Worm (Caenorhabditis elegans) whole organism, L1 larva: ENCODE measurements around the gene C02D5.4.

Source experiments
- C16A3.4 ChIP-seq: fragments of 150-350 bp; optimal IDR thresholded peaks from 2 replicates; lab custom pipeline; 2014; ENCODE audit warnings: missing biosample characterization, missing genetic modification characterization
- F16B12.6 ChIP-seq: fragments of 150-350 bp; optimal IDR thresholded peaks from 2 replicates; lab custom pipeline; 2014; ENCODE audit warnings: missing biosample characterization, missing genetic modification characterization
- aly-2 ChIP-seq: fragments of 150-350 bp; optimal IDR thresholded peaks from 2 replicates; lab custom pipeline; 2014; ENCODE audit warnings: missing biosample characterization, missing genetic modification characterization
- blmp-1 ChIP-seq: fragments of 150-350 bp; optimal IDR thresholded peaks from 2 replicates; lab custom pipeline; 2014; ENCODE audit warnings: missing biosample characterization, missing genetic modification characterization
- ceh-63 ChIP-seq: fragments of 200-800 bp; sonication (Bioruptor generic); optimal IDR thresholded peaks from 2 replicates; lab custom pipeline; 2018; ENCODE audit warnings: mild to moderate bottlenecking, missing genetic modification characterization, missing compliant biosample characterization
- ceh-8 ChIP-seq: fragments of 200-800 bp; sonication (Bioruptor generic); optimal IDR thresholded peaks from 2 replicates; lab custom pipeline; 2018; ENCODE audit warnings: mild to moderate bottlenecking, missing genetic modification characterization, moderate library complexity, missing compliant biosample characterization
- ceh-82 ChIP-seq, 3 experiments: fragments of 150-350 bp in 1 of 3; sonication (generic microtip) in 2 of 3; optimal IDR thresholded peaks; 2 replicates each; lab custom pipeline; 2014 to 2017; ENCODE audit warnings: missing biosample characterization in 3 of 3, missing genetic modification characterization in 3 of 3
- ceh-90 ChIP-seq: sonication (generic microtip); optimal IDR thresholded peaks from 2 replicates; lab custom pipeline; 2016; ENCODE audit warnings: missing genetic modification characterization, missing compliant biosample characterization
- dpl-1 ChIP-seq, 3 experiments: fragments of 150-350 bp in 2 of 3; sonication (generic microtip) in 1 of 3; optimal IDR thresholded peaks; 2 replicates each; lab custom pipeline; 2014 to 2017; ENCODE audit warnings: missing biosample characterization in 3 of 3, missing genetic modification characterization in 3 of 3, missing genetic modification reagents in 3 of 3
- dsc-1 ChIP-seq: sonication (generic microtip); optimal IDR thresholded peaks from 2 replicates; lab custom pipeline; 2016; ENCODE audit warnings: mild to moderate bottlenecking, missing genetic modification characterization, missing compliant biosample characterization
- efl-1 ChIP-seq, 4 experiments: fragments of 150-350 bp; optimal IDR thresholded peaks in 3 of 4; peaks in 1 of 4; 1 replicate in 1 of 4; 2 replicates in 3 of 4; lab custom pipeline; 2014; ENCODE audit warnings: missing biosample characterization in 2 of 4, missing genetic modification characterization in 2 of 4, missing genetic modification reagents in 2 of 4
- elt-2 ChIP-seq: sonication (generic microtip); optimal IDR thresholded peaks from 2 replicates; lab custom pipeline; 2016; ENCODE audit warnings: missing genetic modification characterization, mild to moderate bottlenecking, inconsistent platforms, missing compliant biosample characterization, missing genetic modification reagents
- elt-3 ChIP-seq, 6 experiments: fragments of 150-350 bp in 1 of 6; sonication (generic microtip); optimal IDR thresholded peaks; 2 replicates each; lab custom pipeline; 2017 to 2018; ENCODE audit warnings: missing biosample characterization in 6 of 6, missing genetic modification characterization in 6 of 6, inconsistent platforms in 1 of 6
- fkh-10 ChIP-seq: sonication (generic microtip); optimal IDR thresholded peaks from 2 replicates; lab custom pipeline; 2017; ENCODE audit warnings: missing biosample characterization, missing genetic modification reagents, missing genetic modification characterization
- fkh-8 ChIP-seq: sonication (generic microtip); optimal IDR thresholded peaks from 2 replicates; lab custom pipeline; 2016; ENCODE audit warnings: mild to moderate bottlenecking, missing genetic modification characterization, missing compliant biosample characterization
- grh-1 ChIP-seq: fragments of 200-800 bp; sonication (Bioruptor generic); IDR thresholded peaks from 2 replicates; pipeline ENCODE4 v1.3.6; 2022; ENCODE audit warnings: missing genetic modification reagents, missing genetic modification characterization, missing compliant biosample characterization
- irx-1 ChIP-seq: sonication (generic microtip); optimal IDR thresholded peaks from 2 replicates; lab custom pipeline; 2016; ENCODE audit warnings: missing genetic modification characterization, missing compliant biosample characterization
- jun-1 ChIP-seq: fragments of 150-350 bp; optimal IDR thresholded peaks from 2 replicates; lab custom pipeline; 2014; ENCODE audit warnings: missing biosample characterization, missing genetic modification reagents, missing genetic modification characterization
- lin-15B ChIP-seq: fragments of 150-350 bp; sonication (generic microtip); optimal IDR thresholded peaks from 3 replicates; lab custom pipeline; 2014; ENCODE audit warnings: missing biosample characterization, missing genetic modification characterization
- lin-39 ChIP-seq: fragments of 150-350 bp; optimal IDR thresholded peaks from 2 replicates; lab custom pipeline; 2014; ENCODE audit warnings: missing biosample characterization, missing genetic modification reagents, missing genetic modification characterization
- lir-3 ChIP-seq: sonication (generic microtip); optimal IDR thresholded peaks from 2 replicates; lab custom pipeline; 2016; ENCODE audit warnings: mild to moderate bottlenecking, missing genetic modification characterization, moderate library complexity, missing compliant biosample characterization; ENCODE audit not compliant: poor library complexity
- mdl-1 ChIP-seq, 2 experiments: fragments of 150-350 bp; optimal IDR thresholded peaks; 2 replicates each; lab custom pipeline; 2014 to 2017; ENCODE audit warnings: missing biosample characterization in 2 of 2, missing genetic modification characterization in 2 of 2, inconsistent platforms in 1 of 2
- nhr-19 ChIP-seq: fragments of 200-800 bp; sonication (Bioruptor generic); conservative IDR thresholded peaks from 2 replicates; pipeline ENCODE4 v1.3.6; 2022; ENCODE audit warnings: missing genetic modification characterization, missing compliant biosample characterization
- nhr-71 ChIP-seq: sonication (generic microtip); optimal IDR thresholded peaks from 2 replicates; lab custom pipeline; 2016; ENCODE audit warnings: mild to moderate bottlenecking, missing genetic modification characterization, moderate library complexity, missing compliant biosample characterization
- nhr-76 ChIP-seq: sonication (generic microtip); optimal IDR thresholded peaks from 2 replicates; lab custom pipeline; 2017; ENCODE audit warnings: missing biosample characterization, missing genetic modification characterization
- nhr-85 ChIP-seq: sonication (generic microtip); peaks from one replicate; lab custom pipeline; 2016; ENCODE audit warnings: missing genetic modification characterization, inconsistent platforms, missing compliant biosample characterization
- pag-3 ChIP-seq: sonication (generic microtip); optimal IDR thresholded peaks from 2 replicates; lab custom pipeline; 2017; ENCODE audit warnings: missing genetic modification characterization, mild to moderate bottlenecking, missing compliant biosample characterization, antibody characterized with exemption, borderline replicate concordance; ENCODE audit not compliant: insufficient read depth
- pax-3 ChIP-seq: fragments of 200-800 bp; sonication (Bioruptor generic); optimal IDR thresholded peaks from 2 replicates; lab custom pipeline; 2018; ENCODE audit warnings: mild to moderate bottlenecking, missing genetic modification characterization, moderate library complexity, missing compliant biosample characterization
- pqm-1 ChIP-seq: sonication (generic microtip); optimal IDR thresholded peaks from 3 replicates; lab custom pipeline; 2017; ENCODE audit warnings: missing biosample characterization, missing genetic modification characterization
- rnt-1 ChIP-seq: sonication (generic microtip); optimal IDR thresholded peaks from 2 replicates; lab custom pipeline; 2016; ENCODE audit warnings: mild to moderate bottlenecking, missing genetic modification characterization, moderate library complexity, missing compliant biosample characterization
- skn-1 ChIP-seq: fragments of 150-350 bp; optimal IDR thresholded peaks from 2 replicates; lab custom pipeline; 2014; ENCODE audit warnings: missing biosample characterization, missing genetic modification characterization
- snpc-4 ChIP-seq: fragments of 150-350 bp; optimal IDR thresholded peaks from 2 replicates; lab custom pipeline; 2014; ENCODE audit warnings: missing biosample characterization, missing genetic modification characterization
- snu-23 ChIP-seq: sonication (generic microtip); optimal IDR thresholded peaks from 2 replicates; lab custom pipeline; 2016; ENCODE audit warnings: missing genetic modification characterization, missing compliant biosample characterization
- sox-4 ChIP-seq: sonication (generic microtip); optimal IDR thresholded peaks from 2 replicates; lab custom pipeline; 2016; ENCODE audit warnings: missing genetic modification characterization, missing compliant biosample characterization
- swsn-7 ChIP-seq: sonication (generic microtip); optimal IDR thresholded peaks from 2 replicates; lab custom pipeline; 2016; ENCODE audit warnings: missing genetic modification characterization, missing compliant biosample characterization
- tbx-2 ChIP-seq: sonication (generic microtip); optimal IDR thresholded peaks from 2 replicates; lab custom pipeline; 2016; ENCODE audit warnings: missing genetic modification characterization, missing compliant biosample characterization
- unc-130 ChIP-seq: fragments of 150-350 bp; optimal IDR thresholded peaks from 2 replicates; lab custom pipeline; 2017; ENCODE audit warnings: missing biosample characterization, missing genetic modification characterization, inconsistent platforms
- unc-30 ChIP-seq: sonication (generic microtip); optimal IDR thresholded peaks from 2 replicates; lab custom pipeline; 2017; ENCODE audit warnings: missing biosample characterization, missing genetic modification characterization
- unc-62 ChIP-seq: fragments of 150-350 bp; optimal IDR thresholded peaks from 2 replicates; lab custom pipeline; 2014; ENCODE audit warnings: missing biosample characterization, missing genetic modification reagents, missing genetic modification characterization
- unc-86 ChIP-seq: sonication (generic microtip); optimal IDR thresholded peaks from 2 replicates; lab custom pipeline; 2016; ENCODE audit warnings: missing genetic modification characterization, missing compliant biosample characterization
- unc-98 ChIP-seq: fragments of 200-800 bp; sonication (Bioruptor generic); IDR thresholded peaks from 2 replicates; pipeline ENCODE4 v1.3.6; 2022; ENCODE audit warnings: missing genetic modification characterization, missing compliant biosample characterization
- zip-4 ChIP-seq: fragments of 200-800 bp; sonication (Bioruptor generic); optimal IDR thresholded peaks from 2 replicates; lab custom pipeline; 2018; ENCODE audit warnings: mild to moderate bottlenecking, missing genetic modification characterization, moderate library complexity, missing compliant biosample characterization
- ztf-11 ChIP-seq, 2 experiments: sonication (generic microtip); optimal IDR thresholded peaks; 2 replicates each; lab custom pipeline; 2016 to 2017; ENCODE audit warnings: missing genetic modification characterization in 2 of 2, missing biosample characterization in 1 of 2, missing compliant biosample characterization in 1 of 2

The C02D5.4 gene

ce11 chrIII:8556836-8557385, 4.9 kb downstream of the C02D5.4 start, which contains the start of gene C02D5.2 (continued):
- TF ChIP-seq efl-1 (optimal IDR thresholded peaks at IDR 0.05; lab: Kevin White, UChicago) (peak; percentile 67 to 70), efl-1 (GFP tag; optimal IDR thresholded peaks at IDR 0.05 in 1 of 2; lab: Kevin White, UChicago) (peak in 1 of 2 experiments; percentile 76), lin-39 (no peak), swsn-7 (tag; lab: Kevin White, UChicago) (peak; percentile 46), snpc-4 (tag; lab: Kevin White, UChicago) (no peak), unc-30 (tag; lab: Kevin White, UChicago) (no peak), skn-1 (tag; lab: Kevin White, UChicago) (peak; percentile 65), jun-1 (tag; lab: Kevin White, UChicago) (no peak), zip-4 (GFP tag; lab: Kevin White, UChicago) (no peak), aly-2 (tag; lab: Kevin White, UChicago) (peak; percentile 1), nhr-85 (peak; percentile 80), unc-98 (no peak), unc-62 (GFP tag; lab: Kevin White, UChicago) (no peak), nhr-76 (tag; lab: Kevin White, UChicago) (no peak), fkh-8 (tag; lab: Kevin White, UChicago) (no peak), elt-3 (tag; optimal IDR thresholded peaks at IDR 0.05; lab: Kevin White, UChicago) (peak in 1 of 6 experiments; percentile 30), snu-23 (GFP tag; lab: Kevin White, UChicago) (peak; percentile 60)

- no peak for TF ChIP-seq lir-3 (tag; lab: Kevin White, UChicago)
- TF ChIP-seq lin-15B (tag; lab: Kevin White, UChicago): no peak
Observed at ce11 chrIII:8560398-8560797, 8.4 kb downstream of the C02D5.4 start.

- no peak for TF ChIP-seq pqm-1 (tag; lab: Kevin White, UChicago)
Observed at ce11 chrIII:8560836-8561235, 8.9 kb downstream of the C02D5.4 start, which contains the start of gene acdh-6. Gene acdh-6 (plus strand): TSS chrIII:8561136.

ce11 chrIII:8564372-8564771, 12.4 kb downstream of the C02D5.4 start:
- TF ChIP-seq nhr-76 (tag; lab: Kevin White, UChicago): no peak
- TF ChIP-seq swsn-7 (tag; lab: Kevin White, UChicago): no peak
- TF ChIP-seq dpl-1 (GFP tag; optimal IDR thresholded peaks at IDR 0.05; lab: Kevin White, UChicago): no peak
- TF ChIP-seq ceh-8 (GFP tag; lab: Kevin White, UChicago): no peak
- TF ChIP-seq lin-15B (tag; lab: Kevin White, UChicago): no peak
- no peak for TF ChIP-seq sox-4 (tag; lab: Kevin White, UChicago)
- TF ChIP-seq ceh-90: no peak
- TF ChIP-seq nhr-71 (tag; lab: Kevin White, UChicago): no peak
- peak; percentile 67 for TF ChIP-seq blmp-1 (tag; lab: Kevin White, UChicago)
- no peak for TF ChIP-seq nhr-19 (GFP tag; lab: Robert Waterston, UW)
- TF ChIP-seq mdl-1 (tag; optimal IDR thresholded peaks at IDR 0.05; lab: Kevin White, UChicago): no peak
- TF ChIP-seq ceh-82 (tag; optimal IDR thresholded peaks at IDR 0.05; lab: Kevin White, UChicago): no peak
- no peak for TF ChIP-seq ceh-63 (GFP tag; lab: Kevin White, UChicago)
- TF ChIP-seq zip-4 (GFP tag; lab: Kevin White, UChicago): no peak
- no peak for TF ChIP-seq efl-1 (optimal IDR thresholded peaks at IDR 0.05; lab: Kevin White, UChicago)
- TF ChIP-seq efl-1 (GFP tag; optimal IDR thresholded peaks at IDR 0.05 in 1 of 2; lab: Kevin White, UChicago): peak in 1 of 2 experiments; percentile 71
- no peak for TF ChIP-seq lin-39
- TF ChIP-seq tbx-2: no peak

- TF ChIP-seq fkh-10 (GFP tag; lab: Kevin White, UChicago): no peak
- no peak for TF ChIP-seq grh-1 (GFP tag; lab: Robert Waterston, UW)
- no peak for TF ChIP-seq pag-3 (tag; lab: Kevin White, UChicago)
- TF ChIP-seq pax-3 (tag; lab: Kevin White, UChicago): no peak
- no peak for TF ChIP-seq unc-130 (tag; lab: Kevin White, UChicago)
- TF ChIP-seq unc-98: no peak
- no peak for TF ChIP-seq ztf-11 (tag; optimal IDR thresholded peaks at IDR 0.05; lab: Kevin White, UChicago)
- no peak for TF ChIP-seq jun-1 (tag; lab: Kevin White, UChicago)
- TF ChIP-seq rnt-1: no peak
- no peak for TF ChIP-seq irx-1 (tag; lab: Kevin White, UChicago)
- no peak for TF ChIP-seq snu-23 (GFP tag; lab: Kevin White, UChicago)
- TF ChIP-seq unc-86 (tag; lab: Kevin White, UChicago): no peak
- TF ChIP-seq dsc-1 (tag; lab: Kevin White, UChicago): no peak
- TF ChIP-seq lin-15B (tag; lab: Kevin White, UChicago): no peak
- TF ChIP-seq C16A3.4 (tag; lab: Kevin White, UChicago): no peak
- TF ChIP-seq elt-2 (tag; lab: Kevin White, UChicago): no peak
- no peak for TF ChIP-seq F16B12.6
Observed at ce11 chrIII:8570289-8570688, 18.3 kb downstream of the C02D5.4 start.
